Worm (Caenorhabditis elegans) whole organism, L4/young adult: ENCODE data around the gene F38A1.15.

Experiments
- W03F9.2 ChIP-seq: fragments of 150-350 bp; optimal IDR thresholded peaks from 2 replicates; lab custom pipeline; 2014; ENCODE audit warnings: missing biosample characterization, missing genetic modification characterization
- dao-5 ChIP-seq: sonication (generic microtip); optimal IDR thresholded peaks from 2 replicates; lab custom pipeline; 2016; ENCODE audit warnings: missing genotype, missing genetic modification characterization, moderate library complexity, missing compliant biosample characterization
- him-1 ChIP-seq: sonication (generic microtip); optimal IDR thresholded peaks from 2 replicates; lab custom pipeline; 2016; ENCODE audit warnings: missing genotype, missing genetic modification reagents, missing genetic modification characterization, missing compliant biosample characterization

- TF ChIP-seq dao-5 (tag; lab: Kevin White, UChicago): no peak
- no peak for TF ChIP-seq him-1
- no peak for TF ChIP-seq W03F9.2 (tag; lab: Kevin White, UChicago)
Measured at ce11 chrIV:1199501-1199900, 43.7 kb downstream of the F38A1.15 start.
